Worm (Caenorhabditis elegans) whole organism, young adult: ENCODE measurements around the gene C03B1.1.

Experiments used
- C06A6.2 ChIP-seq: fragments of 200-800 bp; sonication (Bioruptor generic); conservative IDR thresholded peaks from 2 replicates; pipeline ENCODE4 v1.3.6; 2022; ENCODE audit warnings: missing genetic modification characterization, missing compliant biosample characterization
- D2030.7 ChIP-seq: fragments of 200-800 bp; sonication (Bioruptor generic); IDR thresholded peaks from 2 replicates; pipeline ENCODE4 v1.3.6; 2022; ENCODE audit warnings: missing genetic modification reagents, missing genetic modification characterization, missing compliant biosample characterization
- F10E7.11 ChIP-seq: sonication (generic microtip); optimal IDR thresholded peaks from 2 replicates; lab custom pipeline; 2017; ENCODE audit warnings: mild to moderate bottlenecking, missing genetic modification characterization, moderate library complexity, missing compliant biosample characterization
- F22D6.2 ChIP-seq: sonication (generic microtip); optimal IDR thresholded peaks from 2 replicates; lab custom pipeline; 2016; ENCODE audit warnings: mild to moderate bottlenecking, missing genetic modification characterization, missing compliant biosample characterization
- F39B2.1 ChIP-seq: fragments of 200-800 bp; sonication (Bioruptor generic); IDR thresholded peaks from 2 replicates; pipeline ENCODE4 v1.3.6; 2022; ENCODE audit warnings: missing genetic modification reagents, missing genetic modification characterization, missing compliant biosample characterization
- F49E8.2 ChIP-seq: sonication (generic microtip); optimal IDR thresholded peaks from 3 replicates; lab custom pipeline; 2017; ENCODE audit warnings: missing genetic modification characterization, mild to moderate bottlenecking, missing compliant biosample characterization, antibody characterized with exemption, moderate library complexity; ENCODE audit not compliant: insufficient read depth
- F55B11.4 ChIP-seq: sonication (generic microtip); optimal IDR thresholded peaks from 2 replicates; lab custom pipeline; 2016; ENCODE audit warnings: missing compliant biosample characterization, missing genetic modification characterization, borderline replicate concordance; ENCODE audit not compliant: insufficient read depth
- K12H6.12 ChIP-seq: fragments of 200-800 bp; sonication (Bioruptor generic); optimal IDR thresholded peaks from 2 replicates; lab custom pipeline; 2018; ENCODE audit warnings: mild to moderate bottlenecking, missing genetic modification characterization, missing compliant biosample characterization
- ama-1 ChIP-seq, 3 experiments: fragments of 150-350 bp in 1 of 3; sonication (generic microtip) in 2 of 3; optimal IDR thresholded peaks; 2 replicates each; lab custom pipeline; 2014 to 2018; ENCODE audit warnings: missing biosample characterization in 2 of 3, missing genetic modification characterization in 2 of 3, missing genetic modification reagents in 2 of 3
- atf-7 ChIP-seq: sonication (generic microtip); optimal IDR thresholded peaks from 2 replicates; lab custom pipeline; 2017; ENCODE audit warnings: mild to moderate bottlenecking, missing genetic modification characterization, missing compliant biosample characterization
- athp-1 ChIP-seq: sonication (generic microtip); optimal IDR thresholded peaks from 2 replicates; lab custom pipeline; 2017; ENCODE audit warnings: mild to moderate bottlenecking, missing genetic modification characterization, missing compliant biosample characterization
- bed-1 ChIP-seq: fragments of 200-800 bp; sonication (Bioruptor generic); IDR thresholded peaks from 2 replicates; pipeline ENCODE4 v1.3.6; 2022; ENCODE audit warnings: missing genetic modification reagents, missing genetic modification characterization, missing compliant biosample characterization
- ceh-58 ChIP-seq: fragments of 200-800 bp; sonication (Bioruptor generic); IDR thresholded peaks from 2 replicates; pipeline ENCODE4 v1.3.6; 2022; ENCODE audit warnings: missing genetic modification characterization, missing compliant biosample characterization
- ceh-79 ChIP-seq: sonication (generic microtip); optimal IDR thresholded peaks from 2 replicates; lab custom pipeline; 2017; ENCODE audit warnings: mild to moderate bottlenecking, missing genetic modification characterization, missing compliant biosample characterization
- efl-1 ChIP-seq: fragments of 150-350 bp; optimal IDR thresholded peaks from 2 replicates; lab custom pipeline; 2014; ENCODE audit warnings: missing biosample characterization, missing genetic modification reagents, missing genetic modification characterization
- egrh-3 ChIP-seq: fragments of 200-800 bp; sonication (Bioruptor generic); IDR thresholded peaks from 2 replicates; pipeline ENCODE4 v1.3.6; 2022; ENCODE audit warnings: missing genetic modification reagents, missing genetic modification characterization, missing compliant biosample characterization
- ets-4 ChIP-seq: fragments of 200-800 bp; sonication (Bioruptor generic); optimal IDR thresholded peaks from 2 replicates; lab custom pipeline; 2018; ENCODE audit warnings: mild to moderate bottlenecking, missing genetic modification characterization, missing compliant biosample characterization
- him-1 ChIP-seq: sonication (generic microtip); optimal IDR thresholded peaks from 2 replicates; lab custom pipeline; 2016; ENCODE audit warnings: missing genotype, missing genetic modification reagents, missing genetic modification characterization, missing compliant biosample characterization
- hmg-20 ChIP-seq: fragments of 200-800 bp; sonication (Bioruptor generic); IDR thresholded peaks from 2 replicates; pipeline ENCODE4 v1.3.6; 2022; ENCODE audit warnings: missing genetic modification reagents, missing genetic modification characterization, missing compliant biosample characterization
- hsf-1 ChIP-seq: fragments of 200-800 bp; sonication (Bioruptor generic); IDR thresholded peaks from 2 replicates; pipeline ENCODE4 v1.3.6; 2022; ENCODE audit warnings: missing genetic modification reagents, missing genetic modification characterization, missing compliant biosample characterization
- lin-26 ChIP-seq: fragments of 200-800 bp; sonication (Bioruptor generic); IDR thresholded peaks from 2 replicates; pipeline ENCODE4 v1.3.6; 2022; ENCODE audit warnings: missing genetic modification reagents, missing genetic modification characterization, missing compliant biosample characterization
- madf-6 ChIP-seq: fragments of 200-800 bp; sonication (Bioruptor generic); IDR thresholded peaks from 2 replicates; pipeline ENCODE4 v1.3.6; 2022; ENCODE audit warnings: missing genetic modification reagents, missing genetic modification characterization, missing compliant biosample characterization
- madf-8 ChIP-seq: fragments of 200-800 bp; sonication (Bioruptor generic); conservative IDR thresholded peaks from 2 replicates; pipeline ENCODE4 v1.3.6; 2022; ENCODE audit warnings: missing genetic modification reagents, missing genetic modification characterization, missing compliant biosample characterization
- mel-28 ChIP-seq: sonication (generic microtip); optimal IDR thresholded peaks from 2 replicates; lab custom pipeline; 2016; ENCODE audit warnings: borderline replicate concordance, mild to moderate bottlenecking, missing genetic modification characterization, missing compliant biosample characterization
- mxl-1 ChIP-seq: sonication (generic microtip); optimal IDR thresholded peaks from 2 replicates; lab custom pipeline; 2016; ENCODE audit warnings: missing genetic modification characterization, missing compliant biosample characterization
- nfyb-1 ChIP-seq: fragments of 200-800 bp; sonication (Bioruptor generic); IDR thresholded peaks from 2 replicates; pipeline ENCODE4 v1.3.6; 2022; ENCODE audit warnings: missing genetic modification reagents, missing genetic modification characterization, missing compliant biosample characterization
- pha-4 ChIP-seq: fragments of 150-350 bp; sonication (generic microtip); optimal IDR thresholded peaks from 2 replicates; lab custom pipeline; 2014; ENCODE audit warnings: missing biosample characterization, missing genetic modification reagents, missing genetic modification characterization
- rec-8 ChIP-seq, 2 experiments: sonication (generic microtip); optimal IDR thresholded peaks; 2 replicates each; lab custom pipeline; 2016; ENCODE audit warnings: mild to moderate bottlenecking in 2 of 2, missing genetic modification characterization in 2 of 2, missing genetic modification reagents in 2 of 2, missing genotype in 2 of 2, missing biosample characterization in 1 of 2, missing compliant biosample characterization in 1 of 2, moderate library complexity in 1 of 2
- rpc-1 ChIP-seq, 2 experiments: fragments of 150-350 bp in 1 of 2; sonication (generic microtip) in 1 of 2; optimal IDR thresholded peaks; 2 replicates each; lab custom pipeline; 2014 to 2018; ENCODE audit warnings: missing biosample characterization in 1 of 2, missing genetic modification characterization in 1 of 2, missing genetic modification reagents in 1 of 2, missing genotype in 1 of 2
- snpc-1.3 ChIP-seq: sonication (generic microtip); optimal IDR thresholded peaks from 2 replicates; lab custom pipeline; 2017; ENCODE audit warnings: missing genetic modification characterization, mild to moderate bottlenecking, missing compliant biosample characterization, antibody characterized with exemption, moderate library complexity, missing genotype, missing genetic modification reagents; ENCODE audit not compliant: insufficient read depth
- snpc-4 ChIP-seq, 5 experiments: fragments of 150-350 bp in 1 of 5; sonication (generic microtip) in 4 of 5; optimal IDR thresholded peaks; 2 replicates each; lab custom pipeline; 2014 to 2018; ENCODE audit warnings: missing genetic modification characterization in 5 of 5, missing biosample characterization in 3 of 5, antibody characterized with exemption in 2 of 5, mild to moderate bottlenecking in 2 of 5, missing compliant biosample characterization in 2 of 5, missing genotype in 2 of 5, moderate library complexity in 2 of 5, missing genetic modification reagents in 1 of 5
- somi-1 ChIP-seq: fragments of 200-800 bp; sonication (Bioruptor generic); optimal IDR thresholded peaks from 2 replicates; lab custom pipeline; 2018; ENCODE audit warnings: mild to moderate bottlenecking, missing genetic modification characterization, missing compliant biosample characterization
- tbp1 ChIP-seq: fragments of 200-800 bp; sonication (Bioruptor generic); optimal IDR thresholded peaks from 2 replicates; lab custom pipeline; 2018; ENCODE audit warnings: mild to moderate bottlenecking, missing genetic modification characterization, missing compliant biosample characterization
- tlf-1 ChIP-seq: fragments of 200-800 bp; sonication (Bioruptor generic); optimal IDR thresholded peaks from 2 replicates; lab custom pipeline; 2018; ENCODE audit warnings: mild to moderate bottlenecking, missing genetic modification characterization, missing compliant biosample characterization
- unc-130 ChIP-seq: sonication (generic microtip); optimal IDR thresholded peaks from 2 replicates; lab custom pipeline; 2016; ENCODE audit warnings: missing genetic modification reagents, missing genetic modification characterization, missing compliant biosample characterization
- xnd-1 ChIP-seq: sonication (generic microtip); optimal IDR thresholded peaks from 2 replicates; lab custom pipeline; 2016; ENCODE audit warnings: missing genotype, missing genetic modification reagents, missing genetic modification characterization, missing compliant biosample characterization
- ztf-22 ChIP-seq: fragments of 200-800 bp; sonication (Bioruptor generic); optimal IDR thresholded peaks from 2 replicates; lab custom pipeline; 2018; ENCODE audit warnings: mild to moderate bottlenecking, missing genetic modification characterization, moderate library complexity, missing compliant biosample characterization
- ztf-25 ChIP-seq: fragments of 200-800 bp; sonication (Bioruptor generic); IDR thresholded peaks from 2 replicates; pipeline ENCODE4 v1.3.6; 2022; ENCODE audit warnings: missing genetic modification reagents, missing genetic modification characterization, missing compliant biosample characterization
- ztf-26 ChIP-seq: sonication (generic microtip); optimal IDR thresholded peaks from 2 replicates; lab custom pipeline; 2017; ENCODE audit warnings: missing genetic modification characterization, missing compliant biosample characterization

C03B1.1 gene

DNA sequence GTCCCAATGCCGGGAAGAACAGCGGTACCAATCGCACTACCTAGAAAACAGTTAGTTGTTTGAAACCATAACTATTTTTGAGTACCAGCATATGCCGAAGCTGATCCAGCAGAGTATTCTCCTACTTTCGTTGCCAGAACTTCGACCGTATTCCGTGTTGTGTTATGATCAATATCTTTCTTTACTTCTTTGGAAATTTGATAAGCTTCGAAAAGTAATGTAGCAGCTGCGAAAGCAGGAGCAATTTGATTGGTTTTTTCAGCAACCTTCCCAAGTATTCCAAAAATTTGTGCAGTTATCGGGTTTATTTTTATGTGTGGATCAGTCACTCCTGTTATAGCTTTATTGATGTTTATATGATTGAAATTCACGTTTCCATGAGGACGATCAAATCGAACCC lies 14.5 kb upstream of the C03B1.1 start (continued):
- TF ChIP-seq ztf-22 (GFP tag; lab: Kevin White, UChicago) (no peak), somi-1 (GFP tag; lab: Kevin White, UChicago) (no peak), rpc-1 (optimal IDR thresholded peaks at IDR 0.05; lab: Kevin White, UChicago) (no peak), rpc-1 (tag; optimal IDR thresholded peaks at IDR 0.05; lab: Kevin White, UChicago) (no peak), unc-130 (GFP tag; lab: Kevin White, UChicago) (no peak)

DNA sequence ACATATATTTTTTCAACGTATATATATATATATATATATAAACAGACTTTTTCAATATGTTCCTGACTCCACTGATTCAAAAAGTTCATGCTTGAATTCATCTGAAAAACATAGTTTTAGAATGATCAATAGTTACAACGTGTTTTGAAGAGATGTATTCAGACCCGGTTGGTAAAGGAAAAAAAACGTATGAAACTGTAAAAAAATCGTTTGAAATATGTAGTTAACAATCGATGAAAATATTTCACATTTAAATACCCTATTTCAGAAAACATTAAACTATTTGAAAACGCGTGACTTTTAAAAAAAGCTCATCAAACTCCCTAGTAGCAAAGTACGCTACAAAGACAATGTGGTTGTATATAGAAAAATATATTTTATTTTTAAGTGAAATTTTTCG lies 13.9 kb upstream of the C03B1.1 start, which contains the start of gene C03B1.14:
Gene C03B1.14, minus strand, starts transcription at position 101 of the 400 bp plus-strand sequence.
- TF ChIP-seq bed-1 (GFP tag; lab: Robert Waterston, UW) (no peak), F39B2.1 (GFP tag; lab: Robert Waterston, UW) (no peak), rec-8 (tag; optimal IDR thresholded peaks at IDR 0.05; lab: Kevin White, UChicago) (no peak), xnd-1 (tag; lab: Kevin White, UChicago) (no peak), him-1 (tag; lab: Kevin White, UChicago) (no peak), F55B11.4 (tag; lab: Kevin White, UChicago) (no peak), D2030.7 (GFP tag; lab: Robert Waterston, UW) (no peak), madf-6 (GFP tag; lab: Robert Waterston, UW) (no peak), hsf-1 (no peak), ztf-25 (GFP tag; lab: Robert Waterston, UW) (no peak)

DNA sequence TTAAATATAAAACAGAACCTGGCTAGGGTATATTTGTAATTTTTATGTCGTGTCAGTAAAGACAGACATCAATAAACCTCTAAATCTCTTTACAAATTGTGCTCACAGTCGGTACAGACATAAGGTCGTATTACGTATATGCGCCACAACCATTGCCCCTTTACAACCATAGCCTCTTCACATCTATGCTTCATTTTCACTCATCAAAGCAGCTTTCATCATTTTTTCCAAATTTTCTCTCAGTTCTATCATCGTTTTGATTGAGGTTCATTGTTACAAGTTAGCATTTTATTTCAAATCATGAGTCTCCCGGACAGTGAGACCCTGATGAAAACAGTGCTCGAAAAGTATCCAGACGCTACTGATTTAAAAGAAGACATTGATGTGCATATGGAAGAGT lies 10.4 kb upstream of the C03B1.1 start, which contains the start of gene C03B1.4:
Gene C03B1.4, plus strand, starts transcription at position 301 of the 400 bp plus-strand sequence.
- TF ChIP-seq bed-1 (GFP tag; lab: Robert Waterston, UW) (no peak), mel-28 (no peak)

DNA sequence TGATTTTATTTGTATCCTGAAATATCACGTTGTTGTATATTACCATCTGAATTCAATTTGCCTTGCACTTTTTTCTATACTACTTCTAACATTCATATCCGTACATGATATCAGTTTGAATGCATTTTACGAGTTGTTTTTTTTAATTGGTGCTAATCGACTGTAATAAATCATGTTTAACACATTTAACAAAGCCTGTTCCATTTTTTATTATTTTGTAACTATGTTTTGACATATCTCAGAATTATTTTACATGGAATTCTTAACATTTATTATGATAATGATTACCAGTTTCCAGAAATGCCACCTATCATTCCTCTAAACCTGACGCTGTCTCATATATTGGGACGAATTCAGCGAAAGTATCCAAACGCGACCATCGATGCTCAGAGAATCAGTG lies 8.8 kb upstream of the C03B1.1 start, which contains the start of gene C03B1.3:
Gene C03B1.3, plus strand, starts transcription at position 301 of the 400 bp plus-strand sequence.
- no peak for TF ChIP-seq K12H6.12
- no peak for TF ChIP-seq tlf-1 (GFP tag; lab: Kevin White, UChicago)
- no peak for TF ChIP-seq ceh-79 (tag; lab: Kevin White, UChicago)
- TF ChIP-seq lin-26 (GFP tag; lab: Robert Waterston, UW): no peak
- no peak for TF ChIP-seq ztf-26 (tag; lab: Kevin White, UChicago)
- no peak for TF ChIP-seq tbp1 (GFP tag; lab: Kevin White, UChicago)
- no peak for TF ChIP-seq xnd-1 (tag; lab: Kevin White, UChicago)
- no peak for TF ChIP-seq ceh-58
- TF ChIP-seq snpc-4 (GFP tag; optimal IDR thresholded peaks at IDR 0.05; lab: Kevin White, UChicago): no peak
- no peak for TF ChIP-seq snpc-4 (tag; optimal IDR thresholded peaks at IDR 0.05; lab: Kevin White, UChicago)
- TF ChIP-seq C06A6.2 (GFP tag; lab: Robert Waterston, UW): no peak
- TF ChIP-seq unc-130 (GFP tag; lab: Kevin White, UChicago): no peak
- no peak for TF ChIP-seq madf-8 (GFP tag; lab: Robert Waterston, UW)
- TF ChIP-seq F22D6.2 (tag; lab: Kevin White, UChicago): no peak
- no peak for TF ChIP-seq F55B11.4 (tag; lab: Kevin White, UChicago)
- no peak for TF ChIP-seq efl-1
- TF ChIP-seq F10E7.11: no peak
- no peak for TF ChIP-seq bed-1 (GFP tag; lab: Robert Waterston, UW)
- no peak for TF ChIP-seq atf-7

DNA sequence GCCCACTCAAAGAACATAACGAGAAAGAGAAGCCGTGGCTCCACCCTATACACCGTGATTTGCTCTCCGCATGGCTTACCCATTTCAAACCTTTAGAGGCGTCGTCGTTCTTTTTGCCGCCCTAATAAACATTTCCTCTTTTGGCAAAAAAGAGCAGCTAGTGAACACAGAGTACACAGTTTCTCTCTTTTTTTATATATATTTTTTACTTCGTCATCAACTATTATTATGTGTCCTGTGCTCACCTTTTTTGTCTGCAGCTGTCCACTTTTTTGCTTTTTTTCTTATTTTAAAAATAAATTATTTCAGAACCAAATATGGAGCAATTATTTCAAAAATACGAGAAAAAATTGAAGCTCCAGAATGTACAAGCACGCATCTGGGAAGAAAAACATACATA lies 4.8 kb upstream of the C03B1.1 start, which contains the start of gene C03B1.2:
Gene C03B1.2, plus strand, starts transcription at position 301 of the 400 bp plus-strand sequence.
- TF ChIP-seq hmg-20 (GFP tag; lab: Robert Waterston, UW) (no peak), F55B11.4 (tag; lab: Kevin White, UChicago) (no peak), athp-1 (tag; lab: Kevin White, UChicago) (no peak), snpc-1.3 (tag; lab: Kevin White, UChicago) (no peak), egrh-3 (GFP tag; lab: Robert Waterston, UW) (no peak), F49E8.2 (tag; lab: Kevin White, UChicago) (no peak), ztf-25 (GFP tag; lab: Robert Waterston, UW) (no peak), ets-4 (GFP tag; lab: Kevin White, UChicago) (no peak), pha-4 (no peak), nfyb-1 (no peak), lin-26 (GFP tag; lab: Robert Waterston, UW) (no peak), ama-1 (optimal IDR thresholded peaks at IDR 0.05; lab: Kevin White, UChicago) (no peak), ama-1 (GFP tag; optimal IDR thresholded peaks at IDR 0.05; lab: Kevin White, UChicago) (no peak), atf-7 (no peak), mxl-1 (no peak), F39B2.1 (GFP tag; lab: Robert Waterston, UW) (no peak)
